Fruit fly (Drosophila melanogaster) whole organism, embryonic: Measurements from ENCODE around the gene Sulf1.

ENCODE experiments used
- Awh ChIP-seq: fragments of 200-800 bp; sonication (Bioruptor generic); IDR thresholded peaks from 2 replicates; pipeline ENCODE4, ENCODE4 v1.3.6; 2022; ENCODE audit warnings: missing biosample characterization, missing genetic modification characterization
- CG10654 ChIP-seq: fragments of 200-800 bp; sonication (Bioruptor generic); optimal IDR thresholded peaks from 2 replicates; lab custom pipeline; 2016; ENCODE audit warnings: missing biosample characterization, missing genetic modification characterization
- CG10979 ChIP-seq: fragments of 200-800 bp; sonication (Bioruptor generic); optimal IDR thresholded peaks from 2 replicates; lab custom pipeline; 2018; ENCODE audit warnings: missing biosample characterization, mild to moderate bottlenecking, missing genetic modification characterization, moderate library complexity
- CG12236 ChIP-seq: fragments of 200-800 bp; sonication (Bioruptor generic); optimal IDR thresholded peaks from 2 replicates; lab custom pipeline; 2016; ENCODE audit warnings: missing biosample characterization, missing genetic modification characterization
- CG12942 ChIP-seq: fragments of 200-800 bp; sonication (Bioruptor generic); optimal IDR thresholded peaks from 3 replicates; lab custom pipeline; 2016; ENCODE audit warnings: missing biosample characterization, missing genetic modification characterization
- CG13287 ChIP-seq: fragments of 200-800 bp; sonication (Bioruptor generic); IDR thresholded peaks from 2 replicates; pipeline ENCODE4 v1.3.6; 2022; ENCODE audit warnings: missing biosample characterization, missing genetic modification characterization; ENCODE audit not compliant: partially characterized antibody
- CG14014 ChIP-seq: fragments of 200-800 bp; sonication (Bioruptor generic); IDR thresholded peaks from 2 replicates; pipeline ENCODE4 v1.3.6; 2022; ENCODE audit warnings: missing biosample characterization, missing genetic modification characterization
- CG15269 ChIP-seq: fragments of 200-800 bp; sonication (Bioruptor generic); optimal IDR thresholded peaks from 2 replicates; lab custom pipeline; 2018; ENCODE audit warnings: missing biosample characterization, mild to moderate bottlenecking, missing genetic modification characterization, moderate library complexity
- CG17328 ChIP-seq: fragments of 200-800 bp; sonication (Bioruptor generic); IDR thresholded peaks from 2 replicates; pipeline ENCODE4 v1.3.6; 2022; ENCODE audit warnings: missing biosample characterization, missing genetic modification characterization
- CG1792 ChIP-seq: fragments of 200-800 bp; sonication (Bioruptor generic); optimal IDR thresholded peaks from 2 replicates; lab custom pipeline; 2016; ENCODE audit warnings: missing biosample characterization, missing genetic modification characterization
- CG2120 ChIP-seq: fragments of 200-800 bp; sonication (Bioruptor generic); optimal IDR thresholded peaks from 3 replicates; lab custom pipeline; 2016; ENCODE audit warnings: missing biosample characterization, missing genetic modification characterization
- CG33213 ChIP-seq: fragments of 200-800 bp; sonication (Bioruptor generic); optimal IDR thresholded peaks from 3 replicates; lab custom pipeline; 2016; ENCODE audit warnings: missing biosample characterization, missing genetic modification characterization
- CG4617 ChIP-seq: fragments of 200-800 bp; sonication (Bioruptor generic); optimal IDR thresholded peaks from 3 replicates; lab custom pipeline; 2016; ENCODE audit warnings: missing biosample characterization, missing genetic modification characterization, borderline replicate concordance
- CG7271 ChIP-seq: fragments of 200-800 bp; sonication (Bioruptor generic); optimal IDR thresholded peaks from 2 replicates; lab custom pipeline; 2018; ENCODE audit warnings: missing biosample characterization, mild to moderate bottlenecking, missing genetic modification characterization, moderate library complexity
- CG8388 ChIP-seq: fragments of 200-800 bp; sonication (Bioruptor generic); optimal IDR thresholded peaks from 2 replicates; lab custom pipeline; 2019; ENCODE audit warnings: missing biosample characterization, mild to moderate bottlenecking, missing genetic modification characterization, moderate library complexity
- CG9797 ChIP-seq: fragments of 200-800 bp; sonication (Bioruptor generic); optimal IDR thresholded peaks from 3 replicates; lab custom pipeline; 2018; ENCODE audit warnings: missing biosample characterization, mild to moderate bottlenecking, missing genetic modification characterization
- CTCF ChIP-seq: fragments of 200-800 bp; sonication (Bioruptor generic); optimal IDR thresholded peaks from 2 replicates; lab custom pipeline; 2017; ENCODE audit warnings: missing biosample characterization, mild to moderate bottlenecking, missing genetic modification characterization, moderate library complexity
- CoRest ChIP-seq: fragments of 200-800 bp; sonication (Bioruptor generic); optimal IDR thresholded peaks from 3 replicates; lab custom pipeline; 2018; ENCODE audit warnings: missing biosample characterization, mild to moderate bottlenecking, missing genetic modification characterization, moderate library complexity
- Dll ChIP-seq: fragments of 200-800 bp; sonication (Bioruptor generic); IDR thresholded peaks from 4 replicates; pipeline ENCODE4 v1.3.6; 2022; ENCODE audit warnings: missing biosample characterization, missing genetic modification characterization; ENCODE audit not compliant: partially characterized antibody
- Doc2 ChIP-seq: fragments of 200-800 bp; sonication (Bioruptor generic); IDR thresholded peaks from 2 replicates; pipeline ENCODE4 v1.3.6; 2022; ENCODE audit warnings: missing biosample characterization, missing genetic modification characterization
- Dp ChIP-seq: fragments of 200-800 bp; sonication (Bioruptor generic); optimal IDR thresholded peaks from 2 replicates; lab custom pipeline; 2018; ENCODE audit warnings: missing biosample characterization, mild to moderate bottlenecking, missing genetic modification characterization, moderate library complexity
- E2f1 ChIP-seq: fragments of 200-800 bp; sonication (Bioruptor generic); IDR thresholded peaks from 2 replicates; pipeline ENCODE4 v1.3.6; 2022; ENCODE audit warnings: missing biosample characterization, missing genetic modification characterization
- Ets97D ChIP-seq: fragments of 200-800 bp; sonication (Bioruptor generic); optimal IDR thresholded peaks from 3 replicates; lab custom pipeline; 2016; ENCODE audit warnings: missing biosample characterization, missing genetic modification characterization
- Fer2 ChIP-seq: fragments of 200-800 bp; sonication (Bioruptor generic); optimal IDR thresholded peaks from 2 replicates; lab custom pipeline; 2018; ENCODE audit warnings: missing biosample characterization, mild to moderate bottlenecking, missing genetic modification characterization, moderate library complexity
- HHEX ChIP-seq: fragments of 200-800 bp; sonication (Bioruptor generic); optimal IDR thresholded peaks from 3 replicates; lab custom pipeline; 2017; ENCODE audit warnings: missing biosample characterization, mild to moderate bottlenecking, missing genetic modification characterization, missing genetic modification reagents
- HLHmδ ChIP-seq: fragments of 200-800 bp; sonication (Bioruptor generic); optimal IDR thresholded peaks from 2 replicates; lab custom pipeline; 2018; ENCODE audit warnings: missing biosample characterization, mild to moderate bottlenecking, missing genetic modification characterization, moderate library complexity
- Hr51 ChIP-seq, 2 experiments: fragments of 200-800 bp; sonication (Bioruptor generic); optimal IDR thresholded peaks; 2 replicates in 1 of 2; 3 replicates in 1 of 2; lab custom pipeline; 2016 to 2018; ENCODE audit warnings: missing biosample characterization in 2 of 2, missing genetic modification characterization in 2 of 2, mild to moderate bottlenecking in 1 of 2, moderate library complexity in 1 of 2
- Myb ChIP-seq: fragments of 200-800 bp; sonication (Bioruptor generic); optimal IDR thresholded peaks from 2 replicates; lab custom pipeline; 2016; ENCODE audit warnings: missing biosample characterization, missing genetic modification characterization
- Side ChIP-seq: fragments of 200-800 bp; sonication (Bioruptor generic); optimal IDR thresholded peaks from 2 replicates; lab custom pipeline; 2016; ENCODE audit warnings: missing biosample characterization, missing genetic modification characterization
- Sry-δ ChIP-seq: fragments of 200-800 bp; sonication (Bioruptor generic); optimal IDR thresholded peaks from 2 replicates; lab custom pipeline; 2016; ENCODE audit warnings: missing biosample characterization, missing genetic modification characterization
- Trl ChIP-seq, 3 experiments: fragments of >200 bp in 2 of 3; fragments of 200-800 bp in 1 of 3; sonication (Bioruptor generic) in 1 of 3; optimal IDR thresholded peaks; 2 replicates in 1 of 3; 3 replicates in 2 of 3; lab custom pipeline; 2016 to 2017; ENCODE audit warnings: missing biosample characterization in 1 of 3, missing genetic modification characterization in 1 of 3
- al ChIP-seq: fragments of 200-800 bp; sonication (Bioruptor generic); IDR thresholded peaks from 2 replicates; pipeline ENCODE4 v1.3.6; 2022; ENCODE audit warnings: missing biosample characterization, missing genetic modification characterization
- ara ChIP-seq: fragments of 200-800 bp; sonication (Bioruptor generic); IDR thresholded peaks from 2 replicates; pipeline ENCODE4 v1.3.6; 2022; ENCODE audit warnings: missing biosample characterization, missing genetic modification characterization
- bowl ChIP-seq: fragments of 200-800 bp; sonication (Bioruptor generic); IDR thresholded peaks from 2 replicates; pipeline ENCODE4 v1.3.6; 2022; ENCODE audit warnings: missing biosample characterization, missing genetic modification characterization
- br ChIP-seq: fragments of >200 bp; optimal IDR thresholded peaks from 2 replicates; lab custom pipeline; 2017
- corto ChIP-seq: fragments of 200-800 bp; sonication (Bioruptor generic); optimal IDR thresholded peaks from 2 replicates; lab custom pipeline; 2016; ENCODE audit warnings: missing biosample characterization, mild to moderate bottlenecking, missing genetic modification characterization, moderate library complexity
- disco-r ChIP-seq: fragments of 200-800 bp; sonication (Bioruptor generic); optimal IDR thresholded peaks from 2 replicates; lab custom pipeline; 2016; ENCODE audit warnings: missing biosample characterization, missing genetic modification characterization
- dm ChIP-seq: fragments of 200-800 bp; sonication (Bioruptor generic); optimal IDR thresholded peaks from 3 replicates; lab custom pipeline; 2016; ENCODE audit warnings: missing biosample characterization, missing genetic modification characterization
- fd102C ChIP-seq: fragments of 200-800 bp; sonication (Bioruptor generic); optimal IDR thresholded peaks from 2 replicates; lab custom pipeline; 2018; ENCODE audit warnings: missing biosample characterization, mild to moderate bottlenecking, missing genetic modification characterization, moderate library complexity
- gem ChIP-seq: fragments of 200-800 bp; sonication (Bioruptor generic); optimal IDR thresholded peaks from 2 replicates; lab custom pipeline; 2019; ENCODE audit warnings: missing biosample characterization, mild to moderate bottlenecking, missing genetic modification characterization, moderate library complexity
- hkb ChIP-seq, 2 experiments: fragments of 200-800 bp in 1 of 2; fragments of >200 bp in 1 of 2; sonication (Bioruptor generic) in 1 of 2; IDR thresholded peaks in 1 of 2; optimal IDR thresholded peaks in 1 of 2; 2 replicates each; pipeline versions ENCODE4 v1.3.6 to Lab custom; 2017 to 2022; ENCODE audit warnings: missing biosample characterization in 1 of 2, missing genetic modification characterization in 1 of 2
- kni ChIP-seq: fragments of 200-800 bp; sonication (Bioruptor generic); optimal IDR thresholded peaks from 3 replicates; lab custom pipeline; 2017; ENCODE audit warnings: mild to moderate bottlenecking, missing biosample characterization, missing genetic modification reagents, missing genetic modification characterization
- mam ChIP-seq: fragments of 200-800 bp; sonication (Bioruptor generic); optimal IDR thresholded peaks from 3 replicates; lab custom pipeline; 2016; ENCODE audit warnings: missing biosample characterization, missing genetic modification characterization
- pita ChIP-seq: fragments of 200-800 bp; sonication (Bioruptor generic); optimal IDR thresholded peaks from 2 replicates; lab custom pipeline; 2017; ENCODE audit warnings: missing biosample characterization, mild to moderate bottlenecking, missing genetic modification characterization
- scrt ChIP-seq: fragments of 200-800 bp; sonication (Bioruptor generic); optimal IDR thresholded peaks from 2 replicates; lab custom pipeline; 2018; ENCODE audit warnings: missing biosample characterization, mild to moderate bottlenecking, missing genetic modification characterization, moderate library complexity
- sens-2 ChIP-seq: fragments of 200-800 bp; sonication (Bioruptor generic); IDR thresholded peaks from 2 replicates; pipeline ENCODE4 v1.3.6; 2022; ENCODE audit warnings: missing biosample characterization, missing genetic modification characterization
- seq ChIP-seq: fragments of 200-800 bp; sonication (Bioruptor generic); IDR thresholded peaks from 2 replicates; pipeline ENCODE4 v1.3.6; 2022; ENCODE audit warnings: missing biosample characterization, missing genetic modification characterization
- usp ChIP-seq: fragments of >200 bp; optimal IDR thresholded peaks from 2 replicates; lab custom pipeline; 2017; ENCODE audit warnings: missing biosample characterization, missing genetic modification characterization
- zen ChIP-seq: fragments of 200-800 bp; sonication (Bioruptor generic); optimal IDR thresholded peaks from 3 replicates; lab custom pipeline; 2018; ENCODE audit warnings: missing biosample characterization, mild to moderate bottlenecking, missing genetic modification characterization, moderate library complexity
- zf30C ChIP-seq: fragments of 200-800 bp; sonication (Bioruptor generic); optimal IDR thresholded peaks from 3 replicates; lab custom pipeline; 2018; ENCODE audit warnings: missing biosample characterization, mild to moderate bottlenecking, missing genetic modification characterization

Sulf1 gene

dm6 chr3R:16355393-16355943 is 16.1 kb upstream of the Sulf1 start (continued):
- no peak for TF ChIP-seq CG4617 (GFP tag; lab: Kevin White, UChicago)
- TF ChIP-seq CG10979 (tag; lab: Kevin White, UChicago), result no peak
- no peak for TF ChIP-seq CG33213 (GFP tag; lab: Kevin White, UChicago)
- TF ChIP-seq Hr51 (GFP tag; optimal IDR thresholded peaks at IDR 0.05; lab: Kevin White, UChicago), result peak in 1 of 2 experiments; percentile 10
- no peak for TF ChIP-seq CG7271 (tag; lab: Kevin White, UChicago)
- no peak for TF ChIP-seq fd102C (GFP tag; lab: Kevin White, UChicago)
- TF ChIP-seq HHEX, result no peak
- TF ChIP-seq sens-2 (GFP tag; lab: Robert Waterston, UW), result no peak
- TF ChIP-seq CG12236 (GFP tag; lab: Kevin White, UChicago), result no peak
- TF ChIP-seq disco-r, result no peak
- TF ChIP-seq CG2120 (GFP tag; lab: Kevin White, UChicago), result peak; percentile 88
- TF ChIP-seq zen, result no peak
- no peak for TF ChIP-seq br (lab: Kevin White, UChicago)
- no peak for TF ChIP-seq ara
- no peak for TF ChIP-seq Dll (GFP tag; lab: Robert Waterston, UW)
- TF ChIP-seq Trl (optimal IDR thresholded peaks at IDR 0.05; lab: Kevin White, UChicago), result peak in 1 of 2 experiments; percentile 45
- TF ChIP-seq Trl (GFP tag; optimal IDR thresholded peaks at IDR 0.05; lab: Kevin White, UChicago), result no peak
- TF ChIP-seq Dp (GFP tag; lab: Kevin White, UChicago), result no peak
- peak; percentile 70 for TF ChIP-seq mam (GFP tag; lab: Kevin White, UChicago)
- TF ChIP-seq Side (GFP tag; lab: Kevin White, UChicago), result peak; percentile 10
- TF ChIP-seq Awh (GFP tag; lab: Robert Waterston, UW), result no peak
- no peak for TF ChIP-seq dm
- peak; percentile 54 for TF ChIP-seq CG15269 (tag; lab: Kevin White, UChicago)
- TF ChIP-seq CoRest (tag; lab: Kevin White, UChicago), result no peak
- peak; percentile 40 for TF ChIP-seq gem (tag; lab: Kevin White, UChicago)
- no peak for TF ChIP-seq scrt (GFP tag; lab: Kevin White, UChicago)
- peak; percentile 55; the same call in 1 of the 2 replicates for TF ChIP-seq CG14014 (GFP tag; lab: Robert Waterston, UW)
- no peak for TF ChIP-seq CG8388 (GFP tag; lab: Kevin White, UChicago)
- no peak for TF ChIP-seq Sry-δ
- 0 out of 2 replicates have a peak, but pooled peaks have one; percentile 13 for TF ChIP-seq seq (GFP tag; lab: Robert Waterston, UW)
- no peak for TF ChIP-seq HLHmδ
- no peak for TF ChIP-seq CTCF (GFP tag; lab: Kevin White, UChicago)
- no peak for TF ChIP-seq Ets97D (GFP tag; lab: Kevin White, UChicago)
- TF ChIP-seq bowl, result 0 out of 2 replicates have a peak, but pooled peaks have one; percentile 22
- no peak for TF ChIP-seq CG9797
- no peak; the same call in 1 of the 2 replicates for TF ChIP-seq E2f1 (GFP tag; lab: Robert Waterston, UW)
- TF ChIP-seq zf30C (GFP tag; lab: Kevin White, UChicago), result no peak
- peak; percentile 5 for TF ChIP-seq Myb (GFP tag; lab: Kevin White, UChicago)
- TF ChIP-seq Fer2, result no peak
- TF ChIP-seq pita (GFP tag; lab: Kevin White, UChicago), result no peak
- TF ChIP-seq CG13287 (GFP tag; lab: Robert Waterston, UW), result no peak
- no peak for TF ChIP-seq usp (GFP tag; lab: Kevin White, UChicago)
- no peak for TF ChIP-seq hkb (optimal IDR thresholded peaks at IDR 0.05; lab: Kevin White, UChicago)
- peak; percentile 35; the same call in 1 of the 2 replicates for TF ChIP-seq hkb (GFP tag; IDR thresholded peaks at IDR 0.05; lab: Robert Waterston, UW)
- TF ChIP-seq CG12942, result peak; percentile 8
- no peak for TF ChIP-seq CG17328
- no peak for TF ChIP-seq Doc2 (GFP tag; lab: Robert Waterston, UW)
- no peak for TF ChIP-seq CG1792 (GFP tag; lab: Kevin White, UChicago)
- TF ChIP-seq al (GFP tag; lab: Robert Waterston, UW), result peak; percentile 48; the same call in 1 of the 2 replicates
- TF ChIP-seq CG10654 (GFP tag; lab: Kevin White, UChicago), result no peak
- no peak for TF ChIP-seq corto (GFP tag; lab: Kevin White, UChicago)
- no peak for TF ChIP-seq kni
